Fruit fly (Drosophila melanogaster) Kc167 (cell line): ENCODE results near the gene svr.

ENCODE experiments used
- Myc ChIP-seq: fragments of >200 bp; optimal IDR thresholded peaks from 2 replicates; lab custom pipeline; 2017; ENCODE audit warnings: missing external identifiers
- h ChIP-seq: fragments of >200 bp; optimal IDR thresholded peaks from 3 replicates; lab custom pipeline; 2018; ENCODE audit warnings: missing external identifiers
- insv ChIP-seq: fragments of >200 bp; optimal IDR thresholded peaks from 3 replicates; lab custom pipeline; 2018; ENCODE audit warnings: missing external identifiers
- psq ChIP-seq: fragments of >200 bp; optimal IDR thresholded peaks from 2 replicates; lab custom pipeline; 2017; ENCODE audit warnings: missing external identifiers
- ttk ChIP-seq: sonication (Bioruptor generic); optimal IDR thresholded peaks from 2 replicates; lab custom pipeline; 2017; ENCODE audit warnings: missing external identifiers

- no peak for TF ChIP-seq h (lab: Kevin White, UChicago)
- no peak for TF ChIP-seq insv (lab: Kevin White, UChicago)
- TF ChIP-seq ttk, result no peak
- no peak for TF ChIP-seq psq
- no peak for TF ChIP-seq Myc
These were observed 2.2 kb downstream of the svr start for dm6 chrX:498434-498833.
